Fruit fly (Drosophila melanogaster) whole organism, embryonic: ENCODE data around the gene trio.

Experiments
- Abd-B ChIP-seq: fragments of 200-800 bp; sonication (Bioruptor generic); optimal IDR thresholded peaks from 2 replicates; lab custom pipeline; 2018; ENCODE audit warnings: missing biosample characterization, mild to moderate bottlenecking, missing genetic modification characterization, moderate library complexity
- CG10147 ChIP-seq: fragments of 200-800 bp; sonication (Bioruptor generic); optimal IDR thresholded peaks from 2 replicates; lab custom pipeline; 2019; ENCODE audit warnings: missing biosample characterization, mild to moderate bottlenecking, missing genetic modification characterization, moderate library complexity
- CG10462 ChIP-seq: fragments of 200-800 bp; sonication (Bioruptor generic); optimal IDR thresholded peaks from 2 replicates; lab custom pipeline; 2016; ENCODE audit warnings: missing biosample characterization, missing genetic modification characterization
- CG11398 ChIP-seq: fragments of 200-800 bp; sonication (Bioruptor generic); optimal IDR thresholded peaks from 2 replicates; lab custom pipeline; 2016; ENCODE audit warnings: missing biosample characterization, missing genetic modification characterization
- CG12155 ChIP-seq: fragments of 200-800 bp; sonication (Bioruptor generic); optimal IDR thresholded peaks from 3 replicates; lab custom pipeline; 2016; ENCODE audit warnings: missing biosample characterization, missing genetic modification characterization
- CG12744 ChIP-seq: fragments of 200-800 bp; sonication (Bioruptor generic); optimal IDR thresholded peaks from 2 replicates; lab custom pipeline; 2016; ENCODE audit warnings: missing biosample characterization, missing genetic modification characterization
- CG15011 ChIP-seq: fragments of 200-800 bp; sonication (Bioruptor generic); optimal IDR thresholded peaks from 3 replicates; lab custom pipeline; 2018; ENCODE audit warnings: missing biosample characterization, mild to moderate bottlenecking, missing genetic modification characterization
- CG15601 ChIP-seq: fragments of 200-800 bp; sonication (Bioruptor generic); optimal IDR thresholded peaks from 3 replicates; lab custom pipeline; 2019; ENCODE audit warnings: missing biosample characterization, mild to moderate bottlenecking, missing genetic modification characterization, moderate library complexity
- CG16813 ChIP-seq: fragments of 200-800 bp; sonication (Bioruptor generic); IDR thresholded peaks from 3 replicates; pipeline ENCODE4 v1.3.6; 2022; ENCODE audit warnings: missing biosample characterization, missing genetic modification characterization; ENCODE audit not compliant: partially characterized antibody
- CG17802 ChIP-seq: fragments of 200-800 bp; sonication (Bioruptor generic); optimal IDR thresholded peaks from 2 replicates; lab custom pipeline; 2018; ENCODE audit warnings: missing biosample characterization, mild to moderate bottlenecking, missing genetic modification characterization, moderate library complexity
- CG17912 ChIP-seq: fragments of 200-800 bp; sonication (Bioruptor generic); optimal IDR thresholded peaks from 2 replicates; lab custom pipeline; 2018; ENCODE audit warnings: missing biosample characterization, mild to moderate bottlenecking, missing genetic modification characterization
- CG2120 ChIP-seq: fragments of 200-800 bp; sonication (Bioruptor generic); optimal IDR thresholded peaks from 3 replicates; lab custom pipeline; 2016; ENCODE audit warnings: missing biosample characterization, missing genetic modification characterization
- CG30403 ChIP-seq: fragments of 200-800 bp; sonication (Bioruptor generic); optimal IDR thresholded peaks from 3 replicates; lab custom pipeline; 2016; ENCODE audit warnings: missing biosample characterization, missing genetic modification characterization
- CG3726 ChIP-seq: fragments of 200-800 bp; sonication (Bioruptor generic); IDR thresholded peaks from 3 replicates; pipeline ENCODE4, ENCODE4 v1.3.6; 2022; ENCODE audit warnings: missing biosample characterization, missing genetic modification characterization
- CG3995 ChIP-seq: fragments of 200-800 bp; sonication (Bioruptor generic); optimal IDR thresholded peaks from 3 replicates; lab custom pipeline; 2016; ENCODE audit warnings: missing biosample characterization, missing genetic modification characterization
- CG43689 ChIP-seq: fragments of 200-800 bp; sonication (Bioruptor generic); IDR thresholded peaks from 2 replicates; pipeline ENCODE4 v1.3.6; 2022; ENCODE audit warnings: missing biosample characterization, missing genetic modification characterization
- CG4854 ChIP-seq: fragments of 200-800 bp; sonication (Bioruptor generic); optimal IDR thresholded peaks from 2 replicates; lab custom pipeline; 2016; ENCODE audit warnings: missing biosample characterization, missing genetic modification characterization, inconsistent platforms
- CG5245 ChIP-seq: fragments of 200-800 bp; sonication (Bioruptor generic); optimal IDR thresholded peaks from 3 replicates; lab custom pipeline; 2016; ENCODE audit warnings: missing biosample characterization, missing genetic modification characterization
- CG8281 ChIP-seq: fragments of 200-800 bp; sonication (Bioruptor generic); optimal IDR thresholded peaks from 2 replicates; lab custom pipeline; 2018; ENCODE audit warnings: missing biosample characterization, mild to moderate bottlenecking, missing genetic modification characterization, moderate library complexity
- CG9876 ChIP-seq: fragments of 200-800 bp; sonication (Bioruptor generic); optimal IDR thresholded peaks from 2 replicates; lab custom pipeline; 2016; ENCODE audit warnings: missing biosample characterization, missing genetic modification characterization
- Dad ChIP-seq: fragments of 200-800 bp; sonication (Bioruptor generic); optimal IDR thresholded peaks from 3 replicates; lab custom pipeline; 2016; ENCODE audit warnings: missing biosample characterization, missing genetic modification characterization
- Dip2 ChIP-seq: fragments of 200-800 bp; sonication (Bioruptor generic); IDR thresholded peaks from 2 replicates; pipeline ENCODE4 v1.3.6; 2022; ENCODE audit warnings: missing biosample characterization, missing genetic modification characterization
- Dip3 ChIP-seq: fragments of 200-800 bp; sonication (Bioruptor generic); optimal IDR thresholded peaks from 3 replicates; lab custom pipeline; 2016; ENCODE audit warnings: missing biosample characterization, missing genetic modification characterization
- Ets97D ChIP-seq: fragments of 200-800 bp; sonication (Bioruptor generic); optimal IDR thresholded peaks from 3 replicates; lab custom pipeline; 2016; ENCODE audit warnings: missing biosample characterization, missing genetic modification characterization
- Hsf ChIP-seq: fragments of 200-800 bp; sonication (Bioruptor generic); optimal IDR thresholded peaks from 3 replicates; lab custom pipeline; 2016; ENCODE audit warnings: missing biosample characterization, missing genetic modification characterization
- Max ChIP-seq: fragments of 200-800 bp; sonication (Bioruptor generic); optimal IDR thresholded peaks from 2 replicates; lab custom pipeline; 2016; ENCODE audit warnings: missing biosample characterization, mild to moderate bottlenecking, missing genetic modification characterization
- Myb ChIP-seq: fragments of 200-800 bp; sonication (Bioruptor generic); optimal IDR thresholded peaks from 2 replicates; lab custom pipeline; 2016; ENCODE audit warnings: missing biosample characterization, missing genetic modification characterization
- Oli ChIP-seq: fragments of 200-800 bp; sonication (Bioruptor generic); optimal IDR thresholded peaks from 2 replicates; lab custom pipeline; 2018; ENCODE audit warnings: missing biosample characterization, mild to moderate bottlenecking, missing genetic modification characterization, moderate library complexity
- Ptx1 ChIP-seq: fragments of 200-800 bp; sonication (Bioruptor generic); IDR thresholded peaks from 2 replicates; pipeline ENCODE4 v1.3.6; 2022; ENCODE audit warnings: missing biosample characterization, missing genetic modification characterization
- Spps ChIP-seq: fragments of 200-800 bp; sonication (Bioruptor generic); optimal IDR thresholded peaks from 2 replicates; lab custom pipeline; 2018; ENCODE audit warnings: missing biosample characterization, mild to moderate bottlenecking, missing genetic modification characterization
- Ssrp ChIP-seq: fragments of 200-800 bp; sonication (Bioruptor generic); optimal IDR thresholded peaks from 2 replicates; lab custom pipeline; 2018; ENCODE audit warnings: missing biosample characterization, mild to moderate bottlenecking, missing genetic modification characterization, moderate library complexity
- bcd ChIP-seq: fragments of 200-800 bp; sonication (Bioruptor generic); optimal IDR thresholded peaks from 2 replicates; lab custom pipeline; 2017; ENCODE audit warnings: missing biosample characterization, mild to moderate bottlenecking, missing genetic modification characterization
- br ChIP-seq: fragments of >200 bp; optimal IDR thresholded peaks from 2 replicates; lab custom pipeline; 2017
- crc ChIP-seq: fragments of 200-800 bp; sonication (Bioruptor generic); optimal IDR thresholded peaks from 2 replicates; lab custom pipeline; 2016; ENCODE audit warnings: missing biosample characterization, missing genetic modification characterization
- fd102C ChIP-seq: fragments of 200-800 bp; sonication (Bioruptor generic); optimal IDR thresholded peaks from 2 replicates; lab custom pipeline; 2018; ENCODE audit warnings: missing biosample characterization, mild to moderate bottlenecking, missing genetic modification characterization, moderate library complexity
- fu2 ChIP-seq: fragments of 200-800 bp; sonication (Bioruptor generic); optimal IDR thresholded peaks from 2 replicates; lab custom pipeline; 2016; ENCODE audit warnings: missing biosample characterization, missing genetic modification characterization
- gsb ChIP-seq: fragments of 200-800 bp; sonication (Bioruptor generic); IDR thresholded peaks from 2 replicates; pipeline ENCODE4 v1.3.6; 2022; ENCODE audit warnings: missing biosample characterization, missing genetic modification characterization
- kah ChIP-seq: fragments of 200-800 bp; sonication (Bioruptor generic); optimal IDR thresholded peaks from 2 replicates; lab custom pipeline; 2018; ENCODE audit warnings: missing biosample characterization, mild to moderate bottlenecking, missing genetic modification characterization
- nmo ChIP-seq: fragments of 200-800 bp; sonication (Bioruptor generic); optimal IDR thresholded peaks from 2 replicates; lab custom pipeline; 2018; ENCODE audit warnings: missing biosample characterization, mild to moderate bottlenecking, missing genetic modification characterization, moderate library complexity
- p53 ChIP-seq: fragments of 200-800 bp; sonication (Bioruptor generic); optimal IDR thresholded peaks from 2 replicates; lab custom pipeline; 2016; ENCODE audit warnings: missing biosample characterization, missing genetic modification characterization
- pho ChIP-seq: fragments of 200-800 bp; sonication (Bioruptor generic); optimal IDR thresholded peaks from 2 replicates; lab custom pipeline; 2016; ENCODE audit warnings: missing biosample characterization, missing genetic modification characterization
- pita ChIP-seq: fragments of 200-800 bp; sonication (Bioruptor generic); optimal IDR thresholded peaks from 2 replicates; lab custom pipeline; 2017; ENCODE audit warnings: missing biosample characterization, mild to moderate bottlenecking, missing genetic modification characterization
- pros ChIP-seq: fragments of 200-800 bp; sonication (Bioruptor generic); optimal IDR thresholded peaks from 3 replicates; lab custom pipeline; 2019; ENCODE audit warnings: missing biosample characterization, mild to moderate bottlenecking, missing genetic modification characterization, moderate library complexity
- seq ChIP-seq: fragments of 200-800 bp; sonication (Bioruptor generic); IDR thresholded peaks from 2 replicates; pipeline ENCODE4 v1.3.6; 2022; ENCODE audit warnings: missing biosample characterization, missing genetic modification characterization
- sima ChIP-seq: fragments of 200-800 bp; sonication (Bioruptor generic); optimal IDR thresholded peaks from 2 replicates; lab custom pipeline; 2016; ENCODE audit warnings: missing biosample characterization, missing genetic modification characterization
- slp2 ChIP-seq: fragments of 200-800 bp; sonication (Bioruptor generic); optimal IDR thresholded peaks from 2 replicates; lab custom pipeline; 2016; ENCODE audit warnings: missing biosample characterization, missing genetic modification characterization
- so ChIP-seq: fragments of 200-800 bp; sonication (Bioruptor generic); IDR thresholded peaks from 3 replicates; pipeline ENCODE4 v1.3.6; 2022; ENCODE audit warnings: missing biosample characterization, missing genetic modification characterization
- stc ChIP-seq: fragments of 200-800 bp; sonication (Bioruptor generic); IDR thresholded peaks from 2 replicates; pipeline ENCODE4 v1.3.6; 2022; ENCODE audit warnings: missing biosample characterization, missing genetic modification characterization
- trem ChIP-seq: fragments of 200-800 bp; optimal IDR thresholded peaks from 3 replicates; lab custom pipeline; 2019; ENCODE audit warnings: missing biosample characterization, mild to moderate bottlenecking, missing genetic modification characterization, moderate library complexity
- twi ChIP-seq: fragments of 200-800 bp; optimal IDR thresholded peaks from 2 replicates; lab custom pipeline; 2019; ENCODE audit warnings: missing biosample characterization, mild to moderate bottlenecking, missing genetic modification characterization, moderate library complexity

Gene trio

dm6 chr3L:1007513-1008459 lies 26.9 kb downstream of the trio start (continued):
- peak; percentile 80 for TF ChIP-seq CG30403 (GFP tag; lab: Kevin White, UChicago)
- TF ChIP-seq CG9876 (GFP tag; lab: Kevin White, UChicago): no peak
- TF ChIP-seq fu2 (GFP tag; lab: Kevin White, UChicago): peak; percentile 39
- no peak for TF ChIP-seq CG11398 (GFP tag; lab: Kevin White, UChicago)
- TF ChIP-seq sima: no peak
- peak; percentile 53 for TF ChIP-seq twi
- TF ChIP-seq CG5245 (GFP tag; lab: Kevin White, UChicago): peak; percentile 34
- TF ChIP-seq Ets97D (GFP tag; lab: Kevin White, UChicago): peak; percentile 11
- TF ChIP-seq CG10147 (GFP tag; lab: Kevin White, UChicago): peak; percentile 49
- peak; percentile 55 for TF ChIP-seq CG10462 (GFP tag; lab: Kevin White, UChicago)
- TF ChIP-seq CG43689: peak; percentile 50; the same call in 1 of the 2 replicates
- peak; percentile 76 for TF ChIP-seq CG3726 (GFP tag; lab: Robert Waterston, UW)
- peak; percentile 39 for TF ChIP-seq Dip3
- TF ChIP-seq Ptx1 (GFP tag; lab: Robert Waterston, UW): peak; percentile 94
- peak; percentile 25 for TF ChIP-seq CG17802 (tag; lab: Kevin White, UChicago)
- no peak for TF ChIP-seq Spps (tag; lab: Kevin White, UChicago)
- TF ChIP-seq nmo (GFP tag; lab: Kevin White, UChicago): peak; percentile 87
- peak; percentile 40 for TF ChIP-seq kah
- TF ChIP-seq stc (GFP tag; lab: Robert Waterston, UW): peak; percentile 86
- peak; percentile 69 for TF ChIP-seq Dad (GFP tag; lab: Kevin White, UChicago)
- TF ChIP-seq Max (GFP tag; lab: Kevin White, UChicago): peak; percentile 74
- TF ChIP-seq CG15011: peak; percentile 82
- TF ChIP-seq slp2 (GFP tag; lab: Kevin White, UChicago): peak; percentile 41
- TF ChIP-seq so (GFP tag; lab: Robert Waterston, UW): peak; percentile 82; the same call in 2 of the 3 replicates
- TF ChIP-seq Ssrp (tag; lab: Kevin White, UChicago): peak; percentile 74
- peak; percentile 5 for TF ChIP-seq CG3995 (GFP tag; lab: Kevin White, UChicago)
- TF ChIP-seq CG15601 (tag; lab: Kevin White, UChicago): peak; percentile 74
- peak; percentile 81 for TF ChIP-seq CG12155 (GFP tag; lab: Kevin White, UChicago)
- no peak for TF ChIP-seq pita (GFP tag; lab: Kevin White, UChicago)
- peak; percentile 86 for TF ChIP-seq bcd (GFP tag; lab: Kevin White, UChicago)
- TF ChIP-seq CG2120 (GFP tag; lab: Kevin White, UChicago): peak; percentile 90
- peak; percentile 66 for TF ChIP-seq Hsf (GFP tag; lab: Kevin White, UChicago)
- no peak for TF ChIP-seq CG17912 (GFP tag; lab: Kevin White, UChicago)
- no peak for TF ChIP-seq CG16813 (GFP tag; lab: Robert Waterston, UW)
- peak; percentile 16 for TF ChIP-seq Myb (GFP tag; lab: Kevin White, UChicago)
- TF ChIP-seq Abd-B (GFP tag; lab: Kevin White, UChicago): peak; percentile 65
- TF ChIP-seq seq: peak; percentile 88
- TF ChIP-seq p53: no peak
- TF ChIP-seq trem: no peak
- TF ChIP-seq CG4854: peak; percentile 32
- TF ChIP-seq CG8281 (tag; lab: Kevin White, UChicago): peak; percentile 38
- peak; percentile 85 for TF ChIP-seq Oli (tag; lab: Kevin White, UChicago)
- TF ChIP-seq pros: no peak
- TF ChIP-seq Dip2 (GFP tag; lab: Robert Waterston, UW): no peak
- peak; percentile 10 for TF ChIP-seq CG12744 (GFP tag; lab: Kevin White, UChicago)
- TF ChIP-seq pho (GFP tag; lab: Kevin White, UChicago): peak; percentile 49
- TF ChIP-seq gsb (GFP tag; lab: Robert Waterston, UW): peak; percentile 84
- no peak for TF ChIP-seq fd102C (GFP tag; lab: Kevin White, UChicago)
- no peak for TF ChIP-seq br (lab: Kevin White, UChicago)
- peak; percentile 66 for TF ChIP-seq crc (GFP tag; lab: Kevin White, UChicago)
